Fruit fly (Drosophila melanogaster) whole organism, prepupa: ENCODE data around the gene PXo.

Experiments used
- Blimp-1 ChIP-seq: fragments of 200-800 bp; sonication (Bioruptor generic); optimal IDR thresholded peaks from 3 replicates; lab custom pipeline; 2017; ENCODE audit warnings: missing biosample characterization, missing genetic modification characterization, mild to moderate bottlenecking, moderate library complexity, missing genetic modification reagents
- CG10631 ChIP-seq: fragments of 200-800 bp; sonication (Bioruptor generic); optimal IDR thresholded peaks from 2 replicates; lab custom pipeline; 2016; ENCODE audit warnings: missing biosample characterization, missing genetic modification characterization
- CG11294 ChIP-seq: fragments of 200-800 bp; sonication (Bioruptor generic); IDR thresholded peaks from 2 replicates; pipeline ENCODE4 v1.3.6; 2022; ENCODE audit warnings: missing biosample characterization, missing genetic modification characterization
- CG11762 ChIP-seq: fragments of 200-800 bp; sonication (Bioruptor generic); optimal IDR thresholded peaks from 3 replicates; lab custom pipeline; 2016; ENCODE audit warnings: missing biosample characterization, missing genetic modification characterization; ENCODE audit not compliant: insufficient read depth
- CG15336 ChIP-seq: fragments of 200-800 bp; sonication (Bioruptor generic); IDR thresholded peaks from 2 replicates; pipeline ENCODE4 v1.3.6; 2022; ENCODE audit warnings: missing biosample characterization, missing genetic modification characterization
- CG1621 ChIP-seq: fragments of 200-800 bp; sonication (Bioruptor generic); optimal IDR thresholded peaks from 3 replicates; lab custom pipeline; 2018; ENCODE audit warnings: missing biosample characterization, mild to moderate bottlenecking, missing genetic modification characterization
- CG16779 ChIP-seq: fragments of 200-800 bp; sonication (Bioruptor generic); optimal IDR thresholded peaks from 3 replicates; lab custom pipeline; 2017; ENCODE audit warnings: missing biosample characterization, mild to moderate bottlenecking, missing genetic modification characterization
- CG3032 ChIP-seq: fragments of 200-800 bp; optimal IDR thresholded peaks from 2 replicates; lab custom pipeline; 2019; ENCODE audit warnings: missing biosample characterization, mild to moderate bottlenecking, missing genetic modification characterization, moderate library complexity
- CG31627 ChIP-seq: fragments of 200-800 bp; sonication (Bioruptor generic); optimal IDR thresholded peaks from 3 replicates; lab custom pipeline; 2016; ENCODE audit warnings: missing biosample characterization, missing genetic modification characterization
- CG32006 ChIP-seq: fragments of 200-800 bp; sonication (Bioruptor generic); optimal IDR thresholded peaks from 3 replicates; lab custom pipeline; 2017; ENCODE audit warnings: missing biosample characterization, mild to moderate bottlenecking, missing genetic modification characterization
- CG34406 ChIP-seq: fragments of 200-800 bp; sonication (Bioruptor generic); optimal IDR thresholded peaks from 3 replicates; lab custom pipeline; 2016; ENCODE audit warnings: missing biosample characterization, missing genetic modification characterization
- CG3919 ChIP-seq: fragments of 200-800 bp; sonication (Bioruptor generic); optimal IDR thresholded peaks from 3 replicates; lab custom pipeline; 2016; ENCODE audit warnings: missing biosample characterization, missing genetic modification characterization
- CG4318 ChIP-seq: fragments of 200-800 bp; sonication (Bioruptor generic); optimal IDR thresholded peaks from 3 replicates; lab custom pipeline; 2017; ENCODE audit warnings: missing biosample characterization, mild to moderate bottlenecking, missing genetic modification characterization
- CG6163 ChIP-seq: fragments of 200-800 bp; sonication (Bioruptor generic); IDR thresholded peaks from 3 replicates; pipeline ENCODE4 v1.3.6; 2022; ENCODE audit warnings: missing biosample characterization, missing genetic modification characterization
- CG6276 ChIP-seq: fragments of 200-800 bp; sonication (Bioruptor generic); optimal IDR thresholded peaks from 2 replicates; lab custom pipeline; 2017; ENCODE audit warnings: missing biosample characterization, mild to moderate bottlenecking, missing genetic modification characterization
- CG6792 ChIP-seq: fragments of 200-800 bp; sonication (Bioruptor generic); optimal IDR thresholded peaks from 3 replicates; lab custom pipeline; 2016; ENCODE audit warnings: missing biosample characterization, missing genetic modification characterization
- CG6808 ChIP-seq: fragments of 200-800 bp; sonication (Bioruptor generic); optimal IDR thresholded peaks from 3 replicates; lab custom pipeline; 2017; ENCODE audit warnings: missing biosample characterization, missing genetic modification characterization, mild to moderate bottlenecking, moderate library complexity, missing genetic modification reagents
- CG7368 ChIP-seq: fragments of 200-800 bp; sonication (Bioruptor generic); optimal IDR thresholded peaks from 3 replicates; lab custom pipeline; 2016; ENCODE audit warnings: missing biosample characterization, missing genetic modification characterization
- CG8319 ChIP-seq: fragments of 200-800 bp; sonication (Bioruptor generic); optimal IDR thresholded peaks from 3 replicates; lab custom pipeline; 2016; ENCODE audit warnings: missing biosample characterization, missing genetic modification characterization
- CG8632 ChIP-seq: fragments of 200-800 bp; sonication (Bioruptor generic); optimal IDR thresholded peaks from 3 replicates; lab custom pipeline; 2016; ENCODE audit warnings: missing biosample characterization, missing genetic modification characterization
- Eip75B ChIP-seq: fragments of 200-800 bp; sonication (Bioruptor generic); optimal IDR thresholded peaks from 3 replicates; lab custom pipeline; 2016; ENCODE audit warnings: missing biosample characterization, missing genetic modification characterization
- Ets21C ChIP-seq: fragments of 200-800 bp; sonication (Bioruptor generic); optimal IDR thresholded peaks from 3 replicates; lab custom pipeline; 2016; ENCODE audit warnings: missing biosample characterization, missing genetic modification characterization
- Hr39 ChIP-seq: fragments of 200-800 bp; sonication (Bioruptor generic); optimal IDR thresholded peaks from 2 replicates; lab custom pipeline; 2016; ENCODE audit warnings: missing biosample characterization, missing genetic modification characterization
- Hr4 ChIP-seq: fragments of 200-800 bp; sonication (Bioruptor generic); optimal IDR thresholded peaks from 3 replicates; lab custom pipeline; 2016; ENCODE audit warnings: missing biosample characterization, missing genetic modification characterization
- Lpt ChIP-seq: fragments of 200-800 bp; sonication (Bioruptor generic); optimal IDR thresholded peaks from 3 replicates; lab custom pipeline; 2016; ENCODE audit warnings: missing biosample characterization, missing genetic modification characterization
- Met ChIP-seq: fragments of 200-800 bp; sonication (Bioruptor generic); optimal IDR thresholded peaks from 3 replicates; lab custom pipeline; 2016; ENCODE audit warnings: missing biosample characterization, missing genetic modification characterization
- Smox ChIP-seq: fragments of 200-800 bp; sonication (Bioruptor generic); optimal IDR thresholded peaks from 3 replicates; lab custom pipeline; 2016; ENCODE audit warnings: missing biosample characterization, missing genetic modification characterization
- Sox102F ChIP-seq: fragments of 200-800 bp; sonication (Bioruptor generic); optimal IDR thresholded peaks from 2 replicates; lab custom pipeline; 2016; ENCODE audit warnings: missing biosample characterization, mild to moderate bottlenecking, missing genetic modification characterization
- Sox14 ChIP-seq: fragments of 200-800 bp; sonication (Bioruptor generic); optimal IDR thresholded peaks from 3 replicates; lab custom pipeline; 2016; ENCODE audit warnings: missing biosample characterization, missing genetic modification characterization
- Sox15 ChIP-seq: fragments of 200-800 bp; sonication (Bioruptor generic); optimal IDR thresholded peaks from 3 replicates; lab custom pipeline; 2016; ENCODE audit warnings: missing biosample characterization, missing genetic modification characterization
- achi ChIP-seq: fragments of 200-800 bp; sonication (Bioruptor generic); optimal IDR thresholded peaks from 3 replicates; lab custom pipeline; 2016; ENCODE audit warnings: missing biosample characterization, missing genetic modification characterization
- dac ChIP-seq: fragments of 200-800 bp; sonication (Bioruptor generic); optimal IDR thresholded peaks from 2 replicates; lab custom pipeline; 2017; ENCODE audit warnings: missing biosample characterization, mild to moderate bottlenecking, missing genetic modification characterization
- dsx ChIP-seq: fragments of 200-800 bp; optimal IDR thresholded peaks from 3 replicates; lab custom pipeline; 2019; ENCODE audit warnings: missing biosample characterization, mild to moderate bottlenecking, missing genetic modification characterization, moderate library complexity; ENCODE audit not compliant: poor library complexity, severe bottlenecking
- net ChIP-seq: fragments of 200-800 bp; sonication (Bioruptor generic); optimal IDR thresholded peaks from 3 replicates; lab custom pipeline; 2016; ENCODE audit warnings: missing biosample characterization, missing genetic modification characterization
- pdm3 ChIP-seq: fragments of 200-800 bp; sonication (Bioruptor generic); optimal IDR thresholded peaks from 3 replicates; lab custom pipeline; 2016; ENCODE audit warnings: missing biosample characterization, missing genetic modification characterization
- salr ChIP-seq, 2 experiments: fragments of 200-800 bp; sonication (Bioruptor generic); optimal IDR thresholded peaks; 3 replicates each; lab custom pipeline; 2016 to 2018; ENCODE audit warnings: missing biosample characterization in 2 of 2, missing genetic modification characterization in 2 of 2, mild to moderate bottlenecking in 1 of 2
- topi ChIP-seq: fragments of 200-800 bp; sonication (Bioruptor generic); optimal IDR thresholded peaks from 3 replicates; lab custom pipeline; 2016; ENCODE audit warnings: missing biosample characterization, missing genetic modification characterization

The PXo gene

dm6 chr3L:5921216-5921615 is at the start of gene PXo:
Gene PXo, minus strand, starts transcription at chr3L:5921316.
- TF ChIP-seq Hr4 (GFP tag; lab: Kevin White, UChicago) (no peak), CG31627 (GFP tag; lab: Kevin White, UChicago) (no peak), Sox14 (GFP tag; lab: Kevin White, UChicago) (no peak), CG16779 (tag; lab: Kevin White, UChicago) (no peak), Sox102F (GFP tag; lab: Kevin White, UChicago) (no peak), Lpt (GFP tag; lab: Kevin White, UChicago) (no peak), achi (GFP tag; lab: Kevin White, UChicago) (no peak), Blimp-1 (GFP tag; lab: Kevin White, UChicago) (no peak), CG11294 (GFP tag; lab: Robert Waterston, UW) (no peak), Hr39 (GFP tag; lab: Kevin White, UChicago) (no peak), salr (GFP tag; optimal IDR thresholded peaks at IDR 0.05; lab: Kevin White, UChicago) (no peak), dsx (no peak), CG15336 (no peak), CG6163 (no peak), CG34406 (no peak), CG1621 (tag; lab: Kevin White, UChicago) (no peak), CG8632 (no peak), CG32006 (no peak)

- TF ChIP-seq CG3919, result no peak
- TF ChIP-seq Eip75B (GFP tag; lab: Kevin White, UChicago), result no peak
Measured at dm6 chr3L:5970169-5970568, 49.1 kb upstream of the PXo start.

dm6 chr3L:5969122-5969521 is 48.0 kb upstream of the PXo start:
- TF ChIP-seq achi (GFP tag; lab: Kevin White, UChicago) (no peak), CG6276 (GFP tag; lab: Kevin White, UChicago) (no peak), CG34406 (no peak), CG11294 (GFP tag; lab: Robert Waterston, UW) (no peak), Smox (GFP tag; lab: Kevin White, UChicago) (no peak), CG1621 (tag; lab: Kevin White, UChicago) (no peak), Hr39 (GFP tag; lab: Kevin White, UChicago) (no peak), net (GFP tag; lab: Kevin White, UChicago) (no peak), Met (GFP tag; lab: Kevin White, UChicago) (no peak), dac (GFP tag; lab: Kevin White, UChicago) (no peak), Ets21C (GFP tag; lab: Kevin White, UChicago) (no peak), CG8632 (no peak), CG11762 (GFP tag; lab: Kevin White, UChicago) (no peak), CG7368 (no peak), Sox15 (no peak)

- TF ChIP-seq CG6808 (GFP tag; lab: Kevin White, UChicago), result no peak
- TF ChIP-seq CG3032, result no peak
- no peak for TF ChIP-seq CG8319
- TF ChIP-seq CG10631 (GFP tag; lab: Kevin White, UChicago), result no peak
- TF ChIP-seq Ets21C (GFP tag; lab: Kevin White, UChicago), result no peak
- no peak for TF ChIP-seq Hr39 (GFP tag; lab: Kevin White, UChicago)
- no peak for TF ChIP-seq Sox102F (GFP tag; lab: Kevin White, UChicago)
- no peak for TF ChIP-seq CG4318
- TF ChIP-seq pdm3 (GFP tag; lab: Kevin White, UChicago), result no peak
- TF ChIP-seq CG6792 (GFP tag; lab: Kevin White, UChicago), result no peak
- TF ChIP-seq topi (GFP tag; lab: Kevin White, UChicago), result no peak
- TF ChIP-seq, all 60 proteins: peak for 0
Measured at dm6 chr3L:5968695-5969094, 47.6 kb upstream of the PXo start.
